Worm (Caenorhabditis elegans): ENCODE measurements around the gene fbxb-97.

DNA sequence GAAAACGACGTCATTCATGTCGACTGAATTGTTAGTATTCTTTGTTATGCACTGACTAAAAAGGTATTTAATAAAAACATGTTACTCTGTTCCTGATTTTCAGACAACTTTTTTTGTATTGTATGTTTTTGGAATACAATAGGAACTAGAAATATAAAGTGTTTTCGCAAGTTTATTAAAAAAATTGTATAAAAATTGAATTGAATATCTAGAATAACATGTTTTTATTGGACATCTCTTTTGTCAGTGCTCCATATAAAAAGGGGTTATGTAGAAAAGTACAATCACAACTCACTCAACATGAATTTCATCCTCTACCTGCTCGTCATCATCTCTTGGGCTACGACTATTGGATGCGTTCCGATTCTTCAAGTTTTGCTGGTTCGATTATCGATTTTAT lies 47.3 kb upstream of the fbxb-97 start, which contains the start of gene C46F9.5:
- TF ChIP-seq dao-5 (tag; optimal IDR thresholded peaks at IDR 0.05), result no peak
- no peak for TF ChIP-seq him-1 (tag; optimal IDR thresholded peaks at IDR 0.05)
- TF ChIP-seq W03F9.2 (tag; optimal IDR thresholded peaks at IDR 0.05), result no peak

All from whole organism, L4/young adult.